Worm (Caenorhabditis elegans) whole organism, L1 larva: ENCODE measurements around the gene Y47D3A.20.

Experiments
- aly-2 ChIP-seq: fragments of 150-350 bp; optimal IDR thresholded peaks from 2 replicates; lab custom pipeline; 2014; ENCODE audit warnings: missing biosample characterization, missing genetic modification characterization
- elt-2 ChIP-seq: sonication (generic microtip); optimal IDR thresholded peaks from 2 replicates; lab custom pipeline; 2016; ENCODE audit warnings: missing genetic modification characterization, mild to moderate bottlenecking, inconsistent platforms, missing compliant biosample characterization, missing genetic modification reagents
- nhr-12 ChIP-seq: sonication (generic microtip); optimal IDR thresholded peaks from 2 replicates; lab custom pipeline; 2017; ENCODE audit warnings: missing biosample characterization, missing genetic modification characterization
- nhr-20 ChIP-seq: sonication (generic microtip); optimal IDR thresholded peaks from 2 replicates; lab custom pipeline; 2016; ENCODE audit warnings: mild to moderate bottlenecking, missing genetic modification characterization, missing compliant biosample characterization
- tbx-2 ChIP-seq: sonication (generic microtip); optimal IDR thresholded peaks from 2 replicates; lab custom pipeline; 2016; ENCODE audit warnings: missing genetic modification characterization, missing compliant biosample characterization
- zag-1 ChIP-seq: fragments of 150-350 bp; optimal IDR thresholded peaks from 2 replicates; lab custom pipeline; 2014; ENCODE audit warnings: missing biosample characterization, missing genetic modification characterization
- ztf-4 ChIP-seq: fragments of 150-350 bp; optimal IDR thresholded peaks from 2 replicates; lab custom pipeline; 2014; ENCODE audit warnings: missing biosample characterization, missing genetic modification characterization

- no peak for TF ChIP-seq tbx-2 (tag; lab: Kevin White, UChicago)
- no peak for TF ChIP-seq aly-2 (tag; lab: Kevin White, UChicago)
- TF ChIP-seq nhr-12 = no peak
- no peak for TF ChIP-seq ztf-4 (tag; lab: Kevin White, UChicago)
- no peak for TF ChIP-seq elt-2 (tag; lab: Kevin White, UChicago)
- TF ChIP-seq nhr-20 = no peak
- TF ChIP-seq zag-1 (tag; lab: Kevin White, UChicago) = no peak
Observed at ce11 chrIII:11227025-11227424, 47.8 kb upstream of the Y47D3A.20 start, which contains the start of gene tbx-37.
